Fruit fly (Drosophila melanogaster) whole organism, embryonic: ENCODE data around the gene spel1.

Experiments used
- Abd-B ChIP-seq: fragments of 200-800 bp; sonication (Bioruptor generic); optimal IDR thresholded peaks from 2 replicates; lab custom pipeline; 2018; ENCODE audit warnings: missing biosample characterization, mild to moderate bottlenecking, missing genetic modification characterization, moderate library complexity
- Atf6 ChIP-seq: fragments of 200-800 bp; sonication (Bioruptor generic); IDR thresholded peaks from 2 replicates; pipeline ENCODE4 v1.3.6; 2022; ENCODE audit warnings: missing biosample characterization, missing genetic modification characterization
- Bdp1 ChIP-seq: fragments of 200-800 bp; sonication (Bioruptor generic); optimal IDR thresholded peaks from 3 replicates; lab custom pipeline; 2016; ENCODE audit warnings: missing biosample characterization, missing genetic modification characterization
- C15 ChIP-seq: fragments of 200-800 bp; sonication (Bioruptor generic); IDR thresholded peaks from 3 replicates; pipeline ENCODE4 v1.3.6; 2022; ENCODE audit warnings: missing biosample characterization, missing genetic modification characterization
- CG10209 ChIP-seq: fragments of 200-800 bp; sonication (Bioruptor generic); optimal IDR thresholded peaks from 3 replicates; lab custom pipeline; 2017; ENCODE audit warnings: missing biosample characterization, mild to moderate bottlenecking, missing genetic modification characterization, missing genetic modification reagents
- CG10462 ChIP-seq: fragments of 200-800 bp; sonication (Bioruptor generic); optimal IDR thresholded peaks from 2 replicates; lab custom pipeline; 2016; ENCODE audit warnings: missing biosample characterization, missing genetic modification characterization
- CG11085 ChIP-seq: fragments of 200-800 bp; sonication (Bioruptor generic); IDR thresholded peaks from 2 replicates; pipeline ENCODE4 v1.3.6; 2022; ENCODE audit warnings: missing biosample characterization, missing genetic modification characterization
- CG11504 ChIP-seq: fragments of 200-800 bp; sonication (Bioruptor generic); optimal IDR thresholded peaks from 3 replicates; lab custom pipeline; 2019; ENCODE audit warnings: missing biosample characterization, mild to moderate bottlenecking, missing genetic modification characterization, moderate library complexity
- CG11560 ChIP-seq: fragments of 200-800 bp; sonication (Bioruptor generic); IDR thresholded peaks from 3 replicates; pipeline ENCODE4 v1.3.6; 2022; ENCODE audit warnings: missing biosample characterization, missing genetic modification characterization
- CG12104 ChIP-seq: fragments of 200-800 bp; sonication (Bioruptor generic); optimal IDR thresholded peaks from 3 replicates; lab custom pipeline; 2016; ENCODE audit warnings: missing biosample characterization, missing genetic modification characterization
- CG12659 ChIP-seq: fragments of 200-800 bp; sonication (Bioruptor generic); optimal IDR thresholded peaks from 3 replicates; lab custom pipeline; 2017; ENCODE audit warnings: mild to moderate bottlenecking, missing biosample characterization, missing genetic modification reagents, missing genetic modification characterization
- CG14050 ChIP-seq: fragments of 200-800 bp; sonication (Bioruptor generic); IDR thresholded peaks from 3 replicates; pipeline ENCODE4 v1.3.6; 2022; ENCODE audit warnings: missing biosample characterization, missing genetic modification characterization
- CG16863 ChIP-seq: fragments of 200-800 bp; sonication (Bioruptor generic); optimal IDR thresholded peaks from 3 replicates; lab custom pipeline; 2016; ENCODE audit warnings: missing biosample characterization, missing genetic modification characterization
- CG17328 ChIP-seq: fragments of 200-800 bp; sonication (Bioruptor generic); IDR thresholded peaks from 2 replicates; pipeline ENCODE4 v1.3.6; 2022; ENCODE audit warnings: missing biosample characterization, missing genetic modification characterization
- CG18599 ChIP-seq: fragments of 200-800 bp; sonication (Bioruptor generic); optimal IDR thresholded peaks from 3 replicates; lab custom pipeline; 2017; ENCODE audit warnings: missing biosample characterization, missing genetic modification characterization, mild to moderate bottlenecking, moderate library complexity, missing genetic modification reagents
- CG2129 ChIP-seq: fragments of 200-800 bp; sonication (Bioruptor generic); IDR thresholded peaks from 2 replicates; pipeline ENCODE4 v1.3.6; 2022; ENCODE audit warnings: missing biosample characterization, missing genetic modification characterization; ENCODE audit not compliant: partially characterized antibody
- CG30403 ChIP-seq: fragments of 200-800 bp; sonication (Bioruptor generic); optimal IDR thresholded peaks from 3 replicates; lab custom pipeline; 2016; ENCODE audit warnings: missing biosample characterization, missing genetic modification characterization
- CG3407 ChIP-seq: fragments of 200-800 bp; sonication (Bioruptor generic); optimal IDR thresholded peaks from 2 replicates; lab custom pipeline; 2018; ENCODE audit warnings: missing biosample characterization, mild to moderate bottlenecking, missing genetic modification characterization
- CG34224 ChIP-seq: fragments of 200-800 bp; sonication (Bioruptor generic); IDR thresholded peaks from 3 replicates; pipeline ENCODE4 v1.3.6; 2022; ENCODE audit warnings: missing biosample characterization, missing genetic modification characterization; ENCODE audit not compliant: partially characterized antibody
- CG4617 ChIP-seq: fragments of 200-800 bp; sonication (Bioruptor generic); optimal IDR thresholded peaks from 3 replicates; lab custom pipeline; 2016; ENCODE audit warnings: missing biosample characterization, missing genetic modification characterization, borderline replicate concordance
- CG5180 ChIP-seq: fragments of 200-800 bp; sonication (Bioruptor generic); optimal IDR thresholded peaks from 3 replicates; lab custom pipeline; 2017; ENCODE audit warnings: missing biosample characterization, missing genetic modification characterization, mild to moderate bottlenecking, moderate library complexity, missing genetic modification reagents
- CG8359 ChIP-seq: fragments of 200-800 bp; sonication (Bioruptor generic); optimal IDR thresholded peaks from 2 replicates; lab custom pipeline; 2017; ENCODE audit warnings: missing biosample characterization, mild to moderate bottlenecking, missing genetic modification characterization, borderline replicate concordance
- Chrac-16 ChIP-seq: fragments of 200-800 bp; sonication (Bioruptor generic); optimal IDR thresholded peaks from 3 replicates; lab custom pipeline; 2016; ENCODE audit warnings: missing biosample characterization, missing genetic modification characterization
- D19B ChIP-seq: fragments of 200-800 bp; sonication (Bioruptor generic); optimal IDR thresholded peaks from 2 replicates; lab custom pipeline; 2017; ENCODE audit warnings: missing biosample characterization, mild to moderate bottlenecking, missing genetic modification characterization
- Dad ChIP-seq: fragments of 200-800 bp; sonication (Bioruptor generic); optimal IDR thresholded peaks from 3 replicates; lab custom pipeline; 2016; ENCODE audit warnings: missing biosample characterization, missing genetic modification characterization
- Dbx ChIP-seq: fragments of 200-800 bp; sonication (Bioruptor generic); IDR thresholded peaks from 3 replicates; pipeline ENCODE4 v1.3.6; 2022; ENCODE audit warnings: missing biosample characterization, missing genetic modification characterization
- E2f1 ChIP-seq: fragments of 200-800 bp; sonication (Bioruptor generic); IDR thresholded peaks from 2 replicates; pipeline ENCODE4 v1.3.6; 2022; ENCODE audit warnings: missing biosample characterization, missing genetic modification characterization
- HmgD ChIP-seq: fragments of 200-800 bp; sonication (Bioruptor generic); optimal IDR thresholded peaks from 3 replicates; lab custom pipeline; 2016; ENCODE audit warnings: missing biosample characterization, missing genetic modification characterization
- Lpt ChIP-seq: fragments of >200 bp; optimal IDR thresholded peaks from 2 replicates; lab custom pipeline; 2018; ENCODE audit warnings: missing biosample characterization, missing genetic modification characterization
- NfI ChIP-seq: fragments of 200-800 bp; sonication (Bioruptor generic); optimal IDR thresholded peaks from 3 replicates; lab custom pipeline; 2018; ENCODE audit warnings: missing biosample characterization, mild to moderate bottlenecking, missing genetic modification characterization, moderate library complexity
- Rx ChIP-seq: fragments of 200-800 bp; sonication (Bioruptor generic); IDR thresholded peaks from 2 replicates; pipeline ENCODE4 v1.3.6; 2022; ENCODE audit warnings: missing biosample characterization, missing genetic modification characterization
- Sry-β ChIP-seq: fragments of 200-800 bp; sonication (Bioruptor generic); optimal IDR thresholded peaks from 2 replicates; lab custom pipeline; 2018; ENCODE audit warnings: missing biosample characterization, mild to moderate bottlenecking, missing genetic modification characterization, moderate library complexity
- Sry-δ ChIP-seq: fragments of 200-800 bp; sonication (Bioruptor generic); optimal IDR thresholded peaks from 2 replicates; lab custom pipeline; 2016; ENCODE audit warnings: missing biosample characterization, missing genetic modification characterization
- Xbp1 ChIP-seq: fragments of 200-800 bp; sonication (Bioruptor generic); optimal IDR thresholded peaks from 3 replicates; lab custom pipeline; 2016; ENCODE audit warnings: missing biosample characterization, mild to moderate bottlenecking, missing genetic modification characterization
- al ChIP-seq: fragments of 200-800 bp; sonication (Bioruptor generic); IDR thresholded peaks from 2 replicates; pipeline ENCODE4 v1.3.6; 2022; ENCODE audit warnings: missing biosample characterization, missing genetic modification characterization
- ash1 ChIP-seq: fragments of 200-800 bp; sonication (Bioruptor generic); optimal IDR thresholded peaks from 2 replicates; lab custom pipeline; 2018; ENCODE audit warnings: missing biosample characterization, mild to moderate bottlenecking, missing genetic modification characterization
- bbx ChIP-seq: fragments of 200-800 bp; sonication (Bioruptor generic); IDR thresholded peaks from 2 replicates; pipeline ENCODE4 v1.3.6; 2022; ENCODE audit warnings: missing biosample characterization, missing genetic modification characterization; ENCODE audit not compliant: partially characterized antibody
- bigmax ChIP-seq: fragments of 200-800 bp; sonication (Bioruptor generic); optimal IDR thresholded peaks from 2 replicates; lab custom pipeline; 2018; ENCODE audit warnings: missing biosample characterization, mild to moderate bottlenecking, missing genetic modification characterization
- bsh ChIP-seq, 2 experiments: fragments of 200-800 bp; sonication (Bioruptor generic); optimal IDR thresholded peaks; 2 replicates each; lab custom pipeline; 2017 to 2018; ENCODE audit warnings: mild to moderate bottlenecking in 2 of 2, missing biosample characterization in 2 of 2, missing genetic modification characterization in 2 of 2, moderate library complexity in 1 of 2
- chm ChIP-seq: fragments of 200-800 bp; sonication (Bioruptor generic); IDR thresholded peaks from 2 replicates; pipeline ENCODE4 v1.3.6; 2022; ENCODE audit warnings: missing biosample characterization, missing genetic modification characterization
- dan ChIP-seq: fragments of 200-800 bp; sonication (Bioruptor generic); IDR thresholded peaks from 2 replicates; pipeline ENCODE4 v1.3.6; 2022; ENCODE audit warnings: missing biosample characterization, missing genetic modification characterization
- p53 ChIP-seq: fragments of 200-800 bp; sonication (Bioruptor generic); optimal IDR thresholded peaks from 2 replicates; lab custom pipeline; 2016; ENCODE audit warnings: missing biosample characterization, missing genetic modification characterization
- pb ChIP-seq: fragments of 200-800 bp; sonication (Bioruptor generic); optimal IDR thresholded peaks from 3 replicates; lab custom pipeline; 2016; ENCODE audit warnings: missing biosample characterization, missing genetic modification characterization
- schlank ChIP-seq: fragments of 200-800 bp; sonication (Bioruptor generic); optimal IDR thresholded peaks from 2 replicates; lab custom pipeline; 2018; ENCODE audit warnings: missing biosample characterization, mild to moderate bottlenecking, missing genetic modification characterization
- sqz ChIP-seq: fragments of 200-800 bp; sonication (Bioruptor generic); optimal IDR thresholded peaks from 3 replicates; lab custom pipeline; 2018; ENCODE audit warnings: missing biosample characterization, mild to moderate bottlenecking, missing genetic modification characterization
- sr ChIP-seq: fragments of 200-800 bp; sonication (Bioruptor generic); IDR thresholded peaks from 3 replicates; pipeline ENCODE4 v1.3.6; 2022; ENCODE audit warnings: missing biosample characterization, missing genetic modification characterization
- stwl ChIP-seq: fragments of 200-800 bp; sonication (Bioruptor generic); optimal IDR thresholded peaks from 3 replicates; lab custom pipeline; 2018; ENCODE audit warnings: missing biosample characterization, mild to moderate bottlenecking, missing genetic modification characterization, moderate library complexity
- wek ChIP-seq: fragments of 200-800 bp; sonication (Bioruptor generic); optimal IDR thresholded peaks from 3 replicates; lab custom pipeline; 2018; ENCODE audit warnings: missing biosample characterization, mild to moderate bottlenecking, missing genetic modification characterization, moderate library complexity
- z ChIP-seq: fragments of 200-800 bp; sonication (Bioruptor generic); IDR thresholded peaks from 3 replicates; pipeline ENCODE4 v1.3.6; 2022; ENCODE audit warnings: missing biosample characterization, missing genetic modification characterization
- zf30C ChIP-seq: fragments of 200-800 bp; sonication (Bioruptor generic); optimal IDR thresholded peaks from 3 replicates; lab custom pipeline; 2018; ENCODE audit warnings: missing biosample characterization, mild to moderate bottlenecking, missing genetic modification characterization

spel1 gene

DNA sequence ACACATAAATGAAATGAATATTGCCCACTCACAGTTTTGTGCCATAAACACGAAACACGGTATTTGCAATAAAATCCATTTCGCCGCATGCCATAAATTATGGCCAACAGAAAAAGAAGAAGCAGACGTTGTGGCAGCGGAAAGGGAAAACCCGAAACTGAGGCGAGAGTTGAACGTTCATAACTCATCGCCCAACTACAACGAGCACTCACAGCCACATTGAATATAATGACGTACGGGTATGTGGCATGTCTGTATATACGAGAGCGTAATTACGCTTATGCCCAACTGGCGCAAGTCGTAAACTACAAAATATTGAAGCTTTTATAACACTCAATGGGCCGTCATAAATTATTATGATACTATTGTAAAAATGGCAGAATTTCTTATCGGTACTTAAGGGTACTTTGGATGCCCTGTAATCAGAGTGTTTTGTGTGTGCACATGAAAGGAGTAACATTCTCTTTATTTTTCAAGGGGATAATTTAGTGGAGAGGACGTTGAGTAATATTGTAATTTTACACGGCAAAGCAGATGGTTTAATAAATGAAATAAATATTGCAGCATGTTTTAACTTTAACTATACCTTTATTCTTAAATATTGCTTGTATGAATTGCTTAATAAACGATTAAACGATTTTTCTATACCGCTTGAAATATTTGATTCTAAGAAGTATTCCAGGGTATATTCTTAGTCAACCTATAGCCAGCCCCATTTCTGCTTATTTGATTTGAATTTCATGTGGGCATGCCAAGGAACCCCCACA is 32.6 kb downstream of the spel1 start (continued):
- TF ChIP-seq Sry-β (GFP tag; lab: Kevin White, UChicago) (no peak), stwl (tag; lab: Kevin White, UChicago) (no peak), CG3407 (GFP tag; lab: Kevin White, UChicago) (no peak), wek (GFP tag; lab: Kevin White, UChicago) (peak; percentile 65), schlank (no peak), CG12659 (no peak), z (GFP tag; lab: Robert Waterston, UW) (no peak), NfI (GFP tag; lab: Kevin White, UChicago) (peak; percentile 33), sr (GFP tag; lab: Robert Waterston, UW) (no peak), CG12104 (GFP tag; lab: Kevin White, UChicago) (no peak), Atf6 (GFP tag; lab: Robert Waterston, UW) (no peak; the same call in 1 of the 2 replicates), dan (GFP tag; lab: Robert Waterston, UW) (no peak), CG10462 (no peak), sqz (GFP tag; lab: Kevin White, UChicago) (no peak), ash1 (GFP tag; lab: Kevin White, UChicago) (no peak), p53 (GFP tag; lab: Kevin White, UChicago) (no peak), E2f1 (no peak), CG17328 (no peak), CG18599 (peak; percentile 10), Xbp1 (peak; percentile 28), Chrac-16 (GFP tag; lab: Kevin White, UChicago) (no peak), Abd-B (GFP tag; lab: Kevin White, UChicago) (peak; percentile 19), Dbx (GFP tag; lab: Robert Waterston, UW) (0 out of 3 replicates have a peak, but pooled peaks have one; percentile 7), CG14050 (GFP tag; lab: Robert Waterston, UW) (no peak), C15 (GFP tag; lab: Robert Waterston, UW) (no peak), bigmax (GFP tag; lab: Kevin White, UChicago) (peak; percentile 28), CG2129 (GFP tag; lab: Robert Waterston, UW) (no peak), al (GFP tag; lab: Robert Waterston, UW) (no peak), CG16863 (no peak), CG11085 (no peak), CG11504 (tag; lab: Kevin White, UChicago) (peak; percentile 31), pb (GFP tag; lab: Kevin White, UChicago) (no peak), CG8359 (GFP tag; lab: Kevin White, UChicago) (no peak), CG4617 (GFP tag; lab: Kevin White, UChicago) (no peak), CG5180 (GFP tag; lab: Kevin White, UChicago) (peak; percentile 39), CG11560 (tag; lab: Robert Waterston, UW) (no peak), Dad (no peak), CG34224 (GFP tag; lab: Robert Waterston, UW) (no peak), D19B (GFP tag; lab: Kevin White, UChicago) (peak; percentile 91), zf30C (GFP tag; lab: Kevin White, UChicago) (no peak), Bdp1 (no peak), Sry-δ (no peak), HmgD (no peak), Lpt (no peak), Rx (GFP tag; lab: Robert Waterston, UW) (no peak), bbx (GFP tag; lab: Robert Waterston, UW) (no peak), chm (peak; percentile 14; the same call in 1 of the 2 replicates), CG30403 (GFP tag; lab: Kevin White, UChicago) (no peak), bsh (GFP tag; optimal IDR thresholded peaks at IDR 0.05; lab: Kevin White, UChicago) (peak in 1 of 2 experiments; percentile 24), CG10209 (GFP tag; lab: Kevin White, UChicago) (no peak)
